Fruit fly (Drosophila melanogaster) whole organism, embryonic: Measurements from ENCODE around the gene CG13896.
A peak's percentile ranks its signal among the peaks of the same experiment; 100 is the strongest.

Source experiments
- Bgb ChIP-seq: fragments of 200-800 bp; sonication (Bioruptor generic); IDR thresholded peaks from 2 replicates; pipeline ENCODE4 v1.3.6; 2022; ENCODE audit warnings: missing biosample characterization, missing genetic modification characterization; ENCODE audit not compliant: partially characterized antibody
- CG10543 ChIP-seq: fragments of 200-800 bp; sonication (Bioruptor generic); optimal IDR thresholded peaks from 3 replicates; lab custom pipeline; 2017; ENCODE audit warnings: missing biosample characterization, mild to moderate bottlenecking, missing genetic modification characterization, moderate library complexity
- CG11247 ChIP-seq: fragments of 200-800 bp; sonication (Bioruptor generic); IDR thresholded peaks from 2 replicates; pipeline ENCODE4 v1.3.6; 2022; ENCODE audit warnings: missing biosample characterization, missing genetic modification characterization
- CG11456 ChIP-seq: fragments of 200-800 bp; sonication (Bioruptor generic); IDR thresholded peaks from 3 replicates; pipeline ENCODE4 v1.3.6; 2022; ENCODE audit warnings: missing biosample characterization, missing genetic modification characterization
- CG12769 ChIP-seq: fragments of 200-800 bp; sonication (Bioruptor generic); optimal IDR thresholded peaks from 2 replicates; lab custom pipeline; 2019; ENCODE audit warnings: missing biosample characterization, mild to moderate bottlenecking, missing genetic modification characterization, moderate library complexity
- CG13894 ChIP-seq: fragments of 200-800 bp; sonication (Bioruptor generic); optimal IDR thresholded peaks from 3 replicates; lab custom pipeline; 2018; ENCODE audit warnings: missing biosample characterization, mild to moderate bottlenecking, missing genetic modification characterization, moderate library complexity
- CG14965 ChIP-seq: fragments of 200-800 bp; sonication (Bioruptor generic); optimal IDR thresholded peaks from 2 replicates; lab custom pipeline; 2016; ENCODE audit warnings: missing biosample characterization, missing genetic modification characterization, borderline replicate concordance
- CG15073 ChIP-seq: fragments of 200-800 bp; sonication (Bioruptor generic); optimal IDR thresholded peaks from 2 replicates; lab custom pipeline; 2016; ENCODE audit warnings: missing biosample characterization, missing genetic modification characterization
- CG1529 ChIP-seq: fragments of 200-800 bp; sonication (Bioruptor generic); optimal IDR thresholded peaks from 3 replicates; lab custom pipeline; 2018; ENCODE audit warnings: missing biosample characterization, missing genetic modification characterization
- CG2199 ChIP-seq: fragments of 200-800 bp; sonication (Bioruptor generic); IDR thresholded peaks from 3 replicates; pipeline ENCODE4 v1.3.6; 2022; ENCODE audit warnings: missing biosample characterization, missing genetic modification characterization
- CG32532 ChIP-seq: fragments of 200-800 bp; sonication (Bioruptor generic); IDR thresholded peaks from 2 replicates; pipeline ENCODE4 v1.3.6; 2022; ENCODE audit warnings: missing biosample characterization, missing genetic modification characterization
- CG33213 ChIP-seq: fragments of 200-800 bp; sonication (Bioruptor generic); optimal IDR thresholded peaks from 3 replicates; lab custom pipeline; 2016; ENCODE audit warnings: missing biosample characterization, missing genetic modification characterization
- CG33557 ChIP-seq: fragments of 200-800 bp; sonication (Bioruptor generic); optimal IDR thresholded peaks from 2 replicates; lab custom pipeline; 2019; ENCODE audit warnings: missing biosample characterization, mild to moderate bottlenecking, missing genetic modification characterization, moderate library complexity
- CG34422 ChIP-seq: fragments of 200-800 bp; sonication (Bioruptor generic); IDR thresholded peaks from 3 replicates; pipeline ENCODE4 v1.3.6; 2022; ENCODE audit warnings: missing biosample characterization, missing genetic modification characterization
- CG3838 ChIP-seq: fragments of 200-800 bp; sonication (Bioruptor generic); optimal IDR thresholded peaks from 3 replicates; lab custom pipeline; 2016; ENCODE audit warnings: missing biosample characterization, missing genetic modification characterization
- CG42726 ChIP-seq: fragments of 200-800 bp; sonication (Bioruptor generic); IDR thresholded peaks from 2 replicates; pipeline ENCODE4 v1.3.6; 2022; ENCODE audit warnings: missing biosample characterization, missing genetic modification characterization; ENCODE audit not compliant: partially characterized antibody
- CG6175 ChIP-seq: fragments of 200-800 bp; sonication (Bioruptor generic); IDR thresholded peaks from 3 replicates; pipeline ENCODE4 v1.3.6; 2022; ENCODE audit warnings: missing biosample characterization, missing genetic modification characterization
- CG6813 ChIP-seq: fragments of 200-800 bp; sonication (Bioruptor generic); optimal IDR thresholded peaks from 2 replicates; lab custom pipeline; 2017; ENCODE audit warnings: missing biosample characterization, missing genetic modification characterization, mild to moderate bottlenecking, moderate library complexity, missing genetic modification reagents
- CG8281 ChIP-seq: fragments of 200-800 bp; sonication (Bioruptor generic); optimal IDR thresholded peaks from 2 replicates; lab custom pipeline; 2018; ENCODE audit warnings: missing biosample characterization, mild to moderate bottlenecking, missing genetic modification characterization, moderate library complexity
- CG8290 ChIP-seq, 3 experiments: fragments of 200-800 bp; sonication (Bioruptor generic); optimal IDR thresholded peaks; 2 replicates each; lab custom pipeline; 2016 to 2019; ENCODE audit warnings: missing biosample characterization in 3 of 3, missing genetic modification characterization in 3 of 3, mild to moderate bottlenecking in 2 of 3, moderate library complexity in 1 of 3
- CTCF ChIP-seq: fragments of 200-800 bp; sonication (Bioruptor generic); optimal IDR thresholded peaks from 2 replicates; lab custom pipeline; 2017; ENCODE audit warnings: missing biosample characterization, mild to moderate bottlenecking, missing genetic modification characterization, moderate library complexity
- Dbx ChIP-seq: fragments of 200-800 bp; sonication (Bioruptor generic); IDR thresholded peaks from 3 replicates; pipeline ENCODE4 v1.3.6; 2022; ENCODE audit warnings: missing biosample characterization, missing genetic modification characterization
- Deaf1 ChIP-seq: fragments of 200-800 bp; optimal IDR thresholded peaks from 3 replicates; lab custom pipeline; 2019; ENCODE audit warnings: missing biosample characterization, mild to moderate bottlenecking, missing genetic modification characterization, moderate library complexity
- Dll ChIP-seq: fragments of 200-800 bp; sonication (Bioruptor generic); IDR thresholded peaks from 4 replicates; pipeline ENCODE4 v1.3.6; 2022; ENCODE audit warnings: missing biosample characterization, missing genetic modification characterization; ENCODE audit not compliant: partially characterized antibody
- Fer1 ChIP-seq: fragments of 200-800 bp; sonication (Bioruptor generic); optimal IDR thresholded peaks from 2 replicates; lab custom pipeline; 2017; ENCODE audit warnings: missing biosample characterization, mild to moderate bottlenecking, missing genetic modification characterization
- Med ChIP-seq: fragments of 200-800 bp; sonication (Bioruptor generic); peaks from one replicate; lab custom pipeline; 2016; ENCODE audit warnings: missing biosample characterization, missing genetic modification characterization, mild to moderate bottlenecking, inconsistent platforms, moderate library complexity
- Myb ChIP-seq: fragments of 200-800 bp; sonication (Bioruptor generic); optimal IDR thresholded peaks from 2 replicates; lab custom pipeline; 2016; ENCODE audit warnings: missing biosample characterization, missing genetic modification characterization
- NFAT ChIP-seq: fragments of 200-800 bp; sonication (Bioruptor generic); IDR thresholded peaks from 2 replicates; pipeline ENCODE4 v1.3.6; 2022; ENCODE audit warnings: missing biosample characterization, missing genetic modification characterization
- NK7.1 ChIP-seq: fragments of 200-800 bp; sonication (Bioruptor generic); optimal IDR thresholded peaks from 3 replicates; lab custom pipeline; 2016; ENCODE audit warnings: missing biosample characterization, missing genetic modification characterization
- Nf-YB ChIP-seq: fragments of 200-800 bp; sonication (Bioruptor generic); optimal IDR thresholded peaks from 3 replicates; lab custom pipeline; 2019; ENCODE audit warnings: missing biosample characterization, mild to moderate bottlenecking, missing genetic modification characterization, moderate library complexity
- Oli ChIP-seq: fragments of 200-800 bp; sonication (Bioruptor generic); optimal IDR thresholded peaks from 2 replicates; lab custom pipeline; 2018; ENCODE audit warnings: missing biosample characterization, mild to moderate bottlenecking, missing genetic modification characterization, moderate library complexity
- Six4 ChIP-seq: fragments of 200-800 bp; sonication (Bioruptor generic); optimal IDR thresholded peaks from 2 replicates; lab custom pipeline; 2016; ENCODE audit warnings: missing biosample characterization, missing genetic modification characterization
- Sox100B ChIP-seq: fragments of 200-800 bp; sonication (Bioruptor generic); optimal IDR thresholded peaks from 3 replicates; lab custom pipeline; 2018; ENCODE audit warnings: missing biosample characterization, mild to moderate bottlenecking, missing genetic modification characterization
- Stat92E ChIP-seq, 3 experiments: fragments of >200 bp in 2 of 3; fragments of 200-800 bp in 1 of 3; sonication (Bioruptor generic) in 1 of 3; optimal IDR thresholded peaks; 2 replicates each; lab custom pipeline; 2017 to 2019; ENCODE audit warnings: missing biosample characterization in 3 of 3, missing genetic modification characterization in 3 of 3, mild to moderate bottlenecking in 1 of 3, moderate library complexity in 1 of 3
- Taf1 ChIP-seq: fragments of 200-800 bp; sonication (Bioruptor generic); IDR thresholded peaks from 2 replicates; pipeline ENCODE4 v1.3.6; 2022; ENCODE audit warnings: missing biosample characterization, missing genetic modification characterization
- Xbp1 ChIP-seq: fragments of 200-800 bp; sonication (Bioruptor generic); optimal IDR thresholded peaks from 3 replicates; lab custom pipeline; 2016; ENCODE audit warnings: missing biosample characterization, mild to moderate bottlenecking, missing genetic modification characterization
- YL-1 ChIP-seq: fragments of 200-800 bp; sonication (Bioruptor generic); optimal IDR thresholded peaks from 3 replicates; lab custom pipeline; 2017; ENCODE audit warnings: missing biosample characterization, mild to moderate bottlenecking, missing genetic modification characterization
- amos ChIP-seq: fragments of 200-800 bp; sonication (Bioruptor generic); IDR thresholded peaks from 2 replicates; pipeline ENCODE4 v1.3.6; 2022; ENCODE audit warnings: missing biosample characterization, missing genetic modification characterization; ENCODE audit not compliant: partially characterized antibody
- cg ChIP-seq: fragments of 200-800 bp; sonication (Bioruptor generic); optimal IDR thresholded peaks from 3 replicates; lab custom pipeline; 2019; ENCODE audit warnings: missing biosample characterization, mild to moderate bottlenecking, missing genetic modification characterization, moderate library complexity
- chm ChIP-seq: fragments of 200-800 bp; sonication (Bioruptor generic); IDR thresholded peaks from 2 replicates; pipeline ENCODE4 v1.3.6; 2022; ENCODE audit warnings: missing biosample characterization, missing genetic modification characterization
- dm ChIP-seq: fragments of 200-800 bp; sonication (Bioruptor generic); optimal IDR thresholded peaks from 3 replicates; lab custom pipeline; 2016; ENCODE audit warnings: missing biosample characterization, missing genetic modification characterization
- esg ChIP-seq: fragments of 200-800 bp; sonication (Bioruptor generic); conservative IDR thresholded peaks from 2 replicates; pipeline ENCODE4 v1.3.6; 2022; ENCODE audit warnings: missing biosample characterization, missing genetic modification characterization
- fd3F ChIP-seq: fragments of 200-800 bp; sonication (Bioruptor generic); optimal IDR thresholded peaks from 2 replicates; lab custom pipeline; 2018; ENCODE audit warnings: missing biosample characterization, mild to moderate bottlenecking, missing genetic modification characterization, moderate library complexity
- lilli ChIP-seq: fragments of 200-800 bp; sonication (Bioruptor generic); optimal IDR thresholded peaks from 3 replicates; lab custom pipeline; 2016; ENCODE audit warnings: missing biosample characterization, missing genetic modification characterization
- otp ChIP-seq: fragments of 200-800 bp; sonication (Bioruptor generic); IDR thresholded peaks from 3 replicates; pipeline ENCODE4, ENCODE4 v1.3.6; 2022; ENCODE audit warnings: missing biosample characterization, missing genetic modification characterization
- pnt ChIP-seq: fragments of 200-800 bp; sonication (Bioruptor generic); optimal IDR thresholded peaks from 3 replicates; lab custom pipeline; 2016; ENCODE audit warnings: missing biosample characterization, missing genetic modification characterization
- pros ChIP-seq: fragments of 200-800 bp; sonication (Bioruptor generic); optimal IDR thresholded peaks from 3 replicates; lab custom pipeline; 2019; ENCODE audit warnings: missing biosample characterization, mild to moderate bottlenecking, missing genetic modification characterization, moderate library complexity
- row ChIP-seq: fragments of 200-800 bp; sonication (Bioruptor generic); IDR thresholded peaks from 3 replicates; pipeline ENCODE4 v1.3.6; 2022; ENCODE audit warnings: missing biosample characterization, missing genetic modification characterization
- sna ChIP-seq: fragments of 200-800 bp; sonication (Bioruptor generic); IDR thresholded peaks from 2 replicates; pipeline ENCODE4 v1.3.6; 2022; ENCODE audit warnings: missing biosample characterization, missing genetic modification characterization; ENCODE audit not compliant: partially characterized antibody
- sr ChIP-seq: fragments of 200-800 bp; sonication (Bioruptor generic); IDR thresholded peaks from 3 replicates; pipeline ENCODE4 v1.3.6; 2022; ENCODE audit warnings: missing biosample characterization, missing genetic modification characterization
- unpg ChIP-seq: fragments of 200-800 bp; sonication (Bioruptor generic); optimal IDR thresholded peaks from 3 replicates; lab custom pipeline; 2018; ENCODE audit warnings: missing biosample characterization, mild to moderate bottlenecking, missing genetic modification characterization, moderate library complexity

The CG13896 gene

DNA sequence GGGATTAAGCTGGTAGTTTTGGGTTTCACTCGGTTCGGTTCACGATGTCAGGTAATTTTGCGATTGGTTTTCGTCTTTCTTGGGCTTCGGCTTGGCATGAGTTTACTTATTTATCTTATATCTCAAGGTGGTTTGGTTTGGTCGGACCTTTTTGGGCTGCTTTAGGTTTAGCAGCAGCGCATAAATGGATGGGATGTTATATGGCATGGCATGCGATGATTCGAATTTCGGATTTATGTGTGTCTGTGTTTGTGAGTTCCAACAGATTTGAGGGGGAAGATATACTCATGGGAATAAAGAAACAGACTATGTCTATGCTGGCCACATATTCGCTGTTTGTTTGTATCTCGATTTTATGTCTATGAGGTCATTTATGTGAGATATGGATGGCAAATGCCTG lies 13.9 kb downstream of the CG13896 start (continued):
- TF ChIP-seq Stat92E (GFP tag; optimal IDR thresholded peaks at IDR 0.05; lab: Kevin White, UChicago) (no peak), Xbp1 (no peak), Taf1 (GFP tag; lab: Robert Waterston, UW) (no peak), unpg (GFP tag; lab: Kevin White, UChicago) (no peak), CG10543 (GFP tag; lab: Kevin White, UChicago) (peak; percentile 1), CG32532 (GFP tag; lab: Robert Waterston, UW) (no peak), pros (GFP tag; lab: Kevin White, UChicago) (peak; percentile 18), Sox100B (GFP tag; lab: Kevin White, UChicago) (no peak), Med (GFP tag; lab: Kevin White, UChicago) (peak; percentile 32), CG13894 (tag; lab: Kevin White, UChicago) (peak; percentile 100), pnt (GFP tag; lab: Kevin White, UChicago) (no peak), CG14965 (GFP tag; lab: Kevin White, UChicago) (no peak), CG33557 (GFP tag; lab: Kevin White, UChicago) (no peak), row (0 out of 3 replicates have a peak, but pooled peaks have one; percentile 5), cg (GFP tag; lab: Kevin White, UChicago) (peak; percentile 31), CG6175 (GFP tag; lab: Robert Waterston, UW) (no peak), CG33213 (GFP tag; lab: Kevin White, UChicago) (no peak), CG8290 (GFP tag; optimal IDR thresholded peaks at IDR 0.05; lab: Kevin White, UChicago) (no peak), CG8290 (tag; optimal IDR thresholded peaks at IDR 0.05; lab: Kevin White, UChicago) (peak in 1 of 2 experiments; percentile 38), Bgb (GFP tag; lab: Robert Waterston, UW) (no peak), Dbx (GFP tag; lab: Robert Waterston, UW) (no peak), Six4 (GFP tag; lab: Kevin White, UChicago) (no peak), YL-1 (GFP tag; lab: Kevin White, UChicago) (no peak), NK7.1 (no peak), CG12769 (tag; lab: Kevin White, UChicago) (peak; percentile 86), Deaf1 (tag; lab: Kevin White, UChicago) (peak; percentile 83), Dll (no peak), CG1529 (GFP tag; lab: Kevin White, UChicago) (no peak), chm (peak; percentile 31; the same call in 1 of the 2 replicates), fd3F (GFP tag; lab: Kevin White, UChicago) (no peak), NFAT (GFP tag; lab: Robert Waterston, UW) (no peak), CG2199 (GFP tag; lab: Robert Waterston, UW) (0 out of 3 replicates have a peak, but pooled peaks have one; percentile 23), CG42726 (GFP tag; lab: Robert Waterston, UW) (no peak), CG8281 (no peak), lilli (GFP tag; lab: Kevin White, UChicago) (no peak), CG11247 (GFP tag; lab: Robert Waterston, UW) (no peak), Nf-YB (no peak), dm (GFP tag; lab: Kevin White, UChicago) (no peak), CG3838 (GFP tag; lab: Kevin White, UChicago) (no peak), CG11456 (GFP tag; lab: Robert Waterston, UW) (no peak), Oli (tag; lab: Kevin White, UChicago) (no peak), esg (GFP tag; lab: Robert Waterston, UW) (no peak), CG6813 (GFP tag; lab: Kevin White, UChicago) (no peak), sr (GFP tag; lab: Robert Waterston, UW) (no peak), CG15073 (no peak), otp (GFP tag; lab: Robert Waterston, UW) (no peak), amos (GFP tag; lab: Robert Waterston, UW) (no peak), CTCF (GFP tag; lab: Kevin White, UChicago) (no peak), CG34422 (GFP tag; lab: Robert Waterston, UW) (no peak), sna (GFP tag; lab: Robert Waterston, UW) (no peak), Myb (no peak), Fer1 (GFP tag; lab: Kevin White, UChicago) (no peak)
